Worm (Caenorhabditis elegans): ENCODE measurements around the gene acl-13.

The acl-13 gene

ce11 chrIV:12396645-12397258 lies 13.5 kb upstream of the acl-13 start:
- TF ChIP-seq lin-35 (GFP tag; optimal IDR thresholded peaks at IDR 0.05), result no peak
- TF ChIP-seq mel-28 (tag; optimal IDR thresholded peaks at IDR 0.05; ENCODE audit: borderline replicate concordance), result no peak
- TF ChIP-seq Y53F4B.3 (GFP tag; IDR thresholded peaks at IDR 0.05), result no peak
- 0 out of 2 replicates have a peak, but pooled peaks have one; percentile 41 for TF ChIP-seq cebp-2 (GFP tag; IDR thresholded peaks at IDR 0.05)

- TF ChIP-seq ceh-27 (GFP tag; optimal IDR thresholded peaks at IDR 0.05), result no peak
- no peak for TF ChIP-seq ztf-18 (tag; optimal IDR thresholded peaks at IDR 0.05)
- TF ChIP-seq let-607 (tag; optimal IDR thresholded peaks at IDR 0.05), result no peak
- TF ChIP-seq hmg-1.2 (GFP tag; IDR thresholded peaks at IDR 0.05), result no peak
- TF ChIP-seq zfh-2 (GFP tag; conservative IDR thresholded peaks at IDR 0.05), result no peak
- no peak for TF ChIP-seq ceh-58 (GFP tag; IDR thresholded peaks at IDR 0.05)
- TF ChIP-seq attf-6 (GFP tag; IDR thresholded peaks at IDR 0.05), result no peak
- no peak for TF ChIP-seq F52B5.7 (tag; optimal IDR thresholded peaks at IDR 0.05)
- TF ChIP-seq cebp-2 (GFP tag; IDR thresholded peaks at IDR 0.05), result no peak
- no peak for TF ChIP-seq T26A5.8 (tag; optimal IDR thresholded peaks at IDR 0.05)
- TF ChIP-seq mel-28 (tag; optimal IDR thresholded peaks at IDR 0.05; ENCODE audit: borderline replicate concordance), result no peak
- no peak for TF ChIP-seq akir-1 (GFP tag; optimal IDR thresholded peaks at IDR 0.05)
- no peak for TF ChIP-seq lin-26 (GFP tag; IDR thresholded peaks at IDR 0.05)
Observed at ce11 chrIV:12398437-12398836, 11.8 kb upstream of the acl-13 start, which contains the start of gene acs-20. TSS of gene acs-20 (minus strand) at chrIV:12398706.

ce11 chrIV:12399983-12400382 lies 10.3 kb upstream of the acl-13 start:
- TF ChIP-seq tbx-9 (tag; optimal IDR thresholded peaks at IDR 0.05; ENCODE audit: borderline replicate concordance), result no peak
- no peak for TF ChIP-seq madf-8 (GFP tag; conservative IDR thresholded peaks at IDR 0.05)
- TF ChIP-seq dox-1 (GFP tag; IDR thresholded peaks at IDR 0.05), result peak; percentile 47; the same call in 1 of the 2 replicates
- TF ChIP-seq D2030.7 (GFP tag; IDR thresholded peaks at IDR 0.05), result no peak
- TF ChIP-seq bed-1 (GFP tag; IDR thresholded peaks at IDR 0.05), result no peak
- TF ChIP-seq snpc-4 (GFP tag; optimal IDR thresholded peaks at IDR 0.05), result no peak
- no peak for TF ChIP-seq snpc-4 (tag; optimal IDR thresholded peaks at IDR 0.05)
- peak; percentile 19 for TF ChIP-seq atf-7 (tag; optimal IDR thresholded peaks at IDR 0.05)
- TF ChIP-seq unc-62 (GFP tag; optimal IDR thresholded peaks at IDR 0.05), result peak; percentile 69
- peak; percentile 10 for TF ChIP-seq lin-54 (GFP tag; optimal IDR thresholded peaks at IDR 0.05)
- TF ChIP-seq efl-1 (GFP tag; optimal IDR thresholded peaks at IDR 0.05), result no peak
- no peak for TF ChIP-seq F49E8.2 (tag; optimal IDR thresholded peaks at IDR 0.05; ENCODE audit: insufficient read depth)
- TF ChIP-seq hmg-1.2 (GFP tag; IDR thresholded peaks at IDR 0.05), result no peak
- peak; percentile 19 for TF ChIP-seq lin-40 (tag; optimal IDR thresholded peaks at IDR 0.05)
- TF ChIP-seq zfh-2 (GFP tag; conservative IDR thresholded peaks at IDR 0.05), result no peak
- TF ChIP-seq chd-7 (tag; optimal IDR thresholded peaks at IDR 0.05), result no peak
- peak; percentile 93 for TF ChIP-seq nhr-80 (tag; optimal IDR thresholded peaks at IDR 0.05)
- TF ChIP-seq rpc-1 (optimal IDR thresholded peaks at IDR 0.05), result no peak
- no peak for TF ChIP-seq rpc-1 (tag; optimal IDR thresholded peaks at IDR 0.05)

- TF ChIP-seq ets-4 (GFP tag; optimal IDR thresholded peaks at IDR 0.05), result no peak
- TF ChIP-seq ceh-58 (GFP tag; IDR thresholded peaks at IDR 0.05), result no peak
- TF ChIP-seq aptf-3 (GFP tag; IDR thresholded peaks at IDR 0.05), result no peak
- no peak for TF ChIP-seq B0336.3 (GFP tag; IDR thresholded peaks at IDR 0.05)
- no peak for TF ChIP-seq sdz-38 (tag; optimal IDR thresholded peaks at IDR 0.05)
Observed at ce11 chrIV:12403440-12403839, 6.8 kb upstream of the acl-13 start.

Measured in whole organism, young adult.